Worm (Caenorhabditis elegans) whole organism, young adult: Measurements from ENCODE around the gene erh-1.

Experiments used
- B0336.3 ChIP-seq: fragments of 200-800 bp; sonication (Bioruptor generic); IDR thresholded peaks from 2 replicates; pipeline ENCODE4 v1.3.6; 2022; ENCODE audit warnings: missing genetic modification characterization, missing compliant biosample characterization
- F23B12.7 ChIP-seq: sonication (generic microtip); optimal IDR thresholded peaks from 2 replicates; lab custom pipeline; 2017; ENCODE audit warnings: missing genetic modification characterization, mild to moderate bottlenecking, missing compliant biosample characterization, antibody characterized with exemption, moderate library complexity; ENCODE audit not compliant: insufficient read depth
- F55B11.4 ChIP-seq: sonication (generic microtip); optimal IDR thresholded peaks from 2 replicates; lab custom pipeline; 2016; ENCODE audit warnings: missing compliant biosample characterization, missing genetic modification characterization, borderline replicate concordance; ENCODE audit not compliant: insufficient read depth
- athp-1 ChIP-seq: sonication (generic microtip); optimal IDR thresholded peaks from 2 replicates; lab custom pipeline; 2017; ENCODE audit warnings: mild to moderate bottlenecking, missing genetic modification characterization, missing compliant biosample characterization
- lir-1 ChIP-seq: fragments of 200-800 bp; sonication (Bioruptor generic); conservative IDR thresholded peaks from 2 replicates; pipeline ENCODE4 v1.3.6; 2022; ENCODE audit warnings: missing genetic modification reagents, missing genetic modification characterization, missing compliant biosample characterization
- lsl-1 ChIP-seq: fragments of 200-800 bp; sonication (Bioruptor generic); optimal IDR thresholded peaks from 2 replicates; lab custom pipeline; 2018; ENCODE audit warnings: mild to moderate bottlenecking, missing genetic modification characterization, moderate library complexity, missing compliant biosample characterization
- madf-3 ChIP-seq: fragments of 200-800 bp; sonication (Bioruptor generic); IDR thresholded peaks from 2 replicates; pipeline ENCODE4 v1.3.6; 2022; ENCODE audit warnings: missing genetic modification reagents, missing genetic modification characterization, missing compliant biosample characterization
- mes-4 ChIP-seq: sonication (generic microtip); optimal IDR thresholded peaks from 2 replicates; lab custom pipeline; 2016; ENCODE audit warnings: missing genotype, missing genetic modification characterization, missing compliant biosample characterization
- nfya-1 ChIP-seq: sonication (generic microtip); optimal IDR thresholded peaks from 2 replicates; lab custom pipeline; 2017; ENCODE audit warnings: antibody characterized with exemption, missing compliant biosample characterization, missing genetic modification characterization, borderline replicate concordance; ENCODE audit not compliant: insufficient read depth
- nhr-120 ChIP-seq: fragments of 200-800 bp; sonication (Bioruptor generic); IDR thresholded peaks from 2 replicates; pipeline ENCODE4 v1.3.6; 2022; ENCODE audit warnings: missing genetic modification characterization, missing compliant biosample characterization
- nhr-179 ChIP-seq: sonication (generic microtip); optimal IDR thresholded peaks from 2 replicates; lab custom pipeline; 2016; ENCODE audit warnings: mild to moderate bottlenecking, missing genetic modification characterization, missing compliant biosample characterization
- pbrm-1 ChIP-seq: fragments of 200-800 bp; sonication (Bioruptor generic); IDR thresholded peaks from 2 replicates; pipeline ENCODE4 v1.3.6; 2022; ENCODE audit warnings: missing genetic modification reagents, missing genetic modification characterization, missing compliant biosample characterization
- snpc-4 ChIP-seq, 5 experiments: fragments of 150-350 bp in 1 of 5; sonication (generic microtip) in 4 of 5; optimal IDR thresholded peaks; 2 replicates each; lab custom pipeline; 2014 to 2018; ENCODE audit warnings: missing genetic modification characterization in 5 of 5, missing biosample characterization in 3 of 5, antibody characterized with exemption in 2 of 5, mild to moderate bottlenecking in 2 of 5, missing compliant biosample characterization in 2 of 5, missing genotype in 2 of 5, moderate library complexity in 2 of 5, missing genetic modification reagents in 1 of 5
- unc-62 ChIP-seq: fragments of 150-350 bp; optimal IDR thresholded peaks from 2 replicates; lab custom pipeline; 2014; ENCODE audit warnings: missing biosample characterization, missing genetic modification reagents, missing genetic modification characterization

ce11 chrV:10540024-10540423, 38.9 kb downstream of the erh-1 start, which contains the start of gene degt-1:
- TF ChIP-seq snpc-4 (GFP tag; optimal IDR thresholded peaks at IDR 0.05; lab: Kevin White, UChicago) = no peak
- TF ChIP-seq snpc-4 (tag; optimal IDR thresholded peaks at IDR 0.05; lab: Kevin White, UChicago) = no peak
- no peak for TF ChIP-seq lsl-1 (GFP tag; lab: Kevin White, UChicago)
- no peak for TF ChIP-seq madf-3 (GFP tag; lab: Robert Waterston, UW)
- TF ChIP-seq nhr-179 (tag; lab: Kevin White, UChicago) = no peak
- no peak for TF ChIP-seq F55B11.4
- TF ChIP-seq pbrm-1 (GFP tag; lab: Robert Waterston, UW) = no peak
- no peak for TF ChIP-seq nhr-120 (GFP tag; lab: Robert Waterston, UW)
- no peak for TF ChIP-seq athp-1
- no peak for TF ChIP-seq B0336.3 (GFP tag; lab: Robert Waterston, UW)
- TF ChIP-seq lir-1 (GFP tag; lab: Robert Waterston, UW) = no peak
- TF ChIP-seq F23B12.7 (tag; lab: Kevin White, UChicago) = no peak
- TF ChIP-seq nfya-1 (tag; lab: Kevin White, UChicago) = no peak
- TF ChIP-seq mes-4 (tag; lab: Kevin White, UChicago) = no peak
- no peak for TF ChIP-seq unc-62 (GFP tag; lab: Kevin White, UChicago)
